Fruit fly (Drosophila melanogaster) whole organism, embryonic: ENCODE results near the gene CG6094.

Experiments used
- ATbp ChIP-seq: fragments of 200-800 bp; sonication (Bioruptor generic); optimal IDR thresholded peaks from 2 replicates; lab custom pipeline; 2017; ENCODE audit warnings: missing biosample characterization, mild to moderate bottlenecking, missing genetic modification characterization, missing genetic modification reagents
- Ada2b ChIP-seq: fragments of 200-800 bp; sonication (Bioruptor generic); IDR thresholded peaks from 2 replicates; pipeline ENCODE4 v1.3.6; 2022; ENCODE audit warnings: missing biosample characterization, missing genetic modification characterization
- BEAF-32 ChIP-seq: fragments of 200-800 bp; sonication (Bioruptor generic); optimal IDR thresholded peaks from 3 replicates; lab custom pipeline; 2017; ENCODE audit warnings: missing biosample characterization, missing genetic modification characterization, mild to moderate bottlenecking, moderate library complexity, missing genetic modification reagents
- Bgb ChIP-seq: fragments of 200-800 bp; sonication (Bioruptor generic); IDR thresholded peaks from 2 replicates; pipeline ENCODE4 v1.3.6; 2022; ENCODE audit warnings: missing biosample characterization, missing genetic modification characterization; ENCODE audit not compliant: partially characterized antibody
- C15 ChIP-seq: fragments of 200-800 bp; sonication (Bioruptor generic); IDR thresholded peaks from 3 replicates; pipeline ENCODE4 v1.3.6; 2022; ENCODE audit warnings: missing biosample characterization, missing genetic modification characterization
- CG11504 ChIP-seq: fragments of 200-800 bp; sonication (Bioruptor generic); optimal IDR thresholded peaks from 3 replicates; lab custom pipeline; 2019; ENCODE audit warnings: missing biosample characterization, mild to moderate bottlenecking, missing genetic modification characterization, moderate library complexity
- CG12155 ChIP-seq: fragments of 200-800 bp; sonication (Bioruptor generic); optimal IDR thresholded peaks from 3 replicates; lab custom pipeline; 2016; ENCODE audit warnings: missing biosample characterization, missing genetic modification characterization
- CG1529 ChIP-seq: fragments of 200-800 bp; sonication (Bioruptor generic); optimal IDR thresholded peaks from 3 replicates; lab custom pipeline; 2018; ENCODE audit warnings: missing biosample characterization, missing genetic modification characterization
- CG15514 ChIP-seq: fragments of 200-800 bp; sonication (Bioruptor generic); optimal IDR thresholded peaks from 3 replicates; lab custom pipeline; 2017; ENCODE audit warnings: missing biosample characterization, missing genetic modification characterization, mild to moderate bottlenecking, moderate library complexity, missing genetic modification reagents
- CG18011 ChIP-seq: fragments of 200-800 bp; sonication (Bioruptor generic); optimal IDR thresholded peaks from 2 replicates; lab custom pipeline; 2017; ENCODE audit warnings: missing biosample characterization, missing genetic modification characterization, mild to moderate bottlenecking, moderate library complexity, missing genotype
- CG31388 ChIP-seq: fragments of 200-800 bp; sonication (Bioruptor generic); optimal IDR thresholded peaks from 2 replicates; lab custom pipeline; 2016; ENCODE audit warnings: missing biosample characterization, missing genetic modification characterization
- CG3281 ChIP-seq: fragments of 200-800 bp; sonication (Bioruptor generic); optimal IDR thresholded peaks from 3 replicates; lab custom pipeline; 2017; ENCODE audit warnings: missing biosample characterization, mild to moderate bottlenecking, missing genetic modification characterization
- CG34376 ChIP-seq: fragments of 200-800 bp; sonication (Bioruptor generic); optimal IDR thresholded peaks from 2 replicates; lab custom pipeline; 2018; ENCODE audit warnings: missing biosample characterization, mild to moderate bottlenecking, missing genetic modification characterization
- CG4328 ChIP-seq: fragments of 200-800 bp; sonication (Bioruptor generic); optimal IDR thresholded peaks from 3 replicates; lab custom pipeline; 2017; ENCODE audit warnings: missing biosample characterization, missing genetic modification reagents, missing genetic modification characterization
- CG4404 ChIP-seq: fragments of 200-800 bp; sonication (Bioruptor generic); IDR thresholded peaks from 2 replicates; pipeline ENCODE4 v1.3.6; 2022; ENCODE audit warnings: missing biosample characterization, missing genetic modification characterization
- CG5245 ChIP-seq: fragments of 200-800 bp; sonication (Bioruptor generic); optimal IDR thresholded peaks from 3 replicates; lab custom pipeline; 2016; ENCODE audit warnings: missing biosample characterization, missing genetic modification characterization
- Camta ChIP-seq: fragments of 200-800 bp; sonication (Bioruptor generic); optimal IDR thresholded peaks from 2 replicates; lab custom pipeline; 2016; ENCODE audit warnings: missing biosample characterization, missing genetic modification characterization
- Chrac-16 ChIP-seq: fragments of 200-800 bp; sonication (Bioruptor generic); optimal IDR thresholded peaks from 3 replicates; lab custom pipeline; 2016; ENCODE audit warnings: missing biosample characterization, missing genetic modification characterization
- Ets97D ChIP-seq: fragments of 200-800 bp; sonication (Bioruptor generic); optimal IDR thresholded peaks from 3 replicates; lab custom pipeline; 2016; ENCODE audit warnings: missing biosample characterization, missing genetic modification characterization
- Fer2 ChIP-seq: fragments of 200-800 bp; sonication (Bioruptor generic); optimal IDR thresholded peaks from 2 replicates; lab custom pipeline; 2018; ENCODE audit warnings: missing biosample characterization, mild to moderate bottlenecking, missing genetic modification characterization, moderate library complexity
- H2.0 ChIP-seq: fragments of 200-800 bp; sonication (Bioruptor generic); IDR thresholded peaks from 2 replicates; pipeline ENCODE4 v1.3.6; 2022; ENCODE audit warnings: missing biosample characterization, missing genetic modification characterization
- Hr78 ChIP-seq, 2 experiments: fragments of 200-800 bp in 1 of 2; fragments of >200 bp in 1 of 2; sonication (Bioruptor generic) in 1 of 2; optimal IDR thresholded peaks; 2 replicates each; lab custom pipeline; 2017 to 2019; ENCODE audit warnings: missing biosample characterization in 2 of 2, missing genetic modification characterization in 2 of 2, mild to moderate bottlenecking in 1 of 2, moderate library complexity in 1 of 2
- MBD-R2 ChIP-seq: fragments of 200-800 bp; sonication (Bioruptor generic); IDR thresholded peaks from 2 replicates; pipeline ENCODE4 v1.3.6; 2022; ENCODE audit warnings: missing biosample characterization, missing genetic modification characterization
- Max ChIP-seq: fragments of 200-800 bp; sonication (Bioruptor generic); optimal IDR thresholded peaks from 2 replicates; lab custom pipeline; 2016; ENCODE audit warnings: missing biosample characterization, mild to moderate bottlenecking, missing genetic modification characterization
- Meics ChIP-seq: fragments of 200-800 bp; sonication (Bioruptor generic); optimal IDR thresholded peaks from 2 replicates; lab custom pipeline; 2017; ENCODE audit warnings: missing biosample characterization, mild to moderate bottlenecking, missing genetic modification characterization
- Opbp ChIP-seq: fragments of 200-800 bp; sonication (Bioruptor generic); IDR thresholded peaks from 3 replicates; pipeline ENCODE4 v1.3.6; 2022; ENCODE audit warnings: missing biosample characterization, missing genetic modification characterization; ENCODE audit not compliant: partially characterized antibody
- Sin3A ChIP-seq: fragments of >200 bp; optimal IDR thresholded peaks from 2 replicates; lab custom pipeline; 2018
- Six4 ChIP-seq: fragments of 200-800 bp; sonication (Bioruptor generic); optimal IDR thresholded peaks from 2 replicates; lab custom pipeline; 2016; ENCODE audit warnings: missing biosample characterization, missing genetic modification characterization
- Tbp ChIP-seq: fragments of >200 bp; optimal IDR thresholded peaks from 2 replicates; lab custom pipeline; 2018; ENCODE audit warnings: missing biosample characterization, missing genetic modification characterization
- Xbp1 ChIP-seq: fragments of 200-800 bp; sonication (Bioruptor generic); optimal IDR thresholded peaks from 3 replicates; lab custom pipeline; 2016; ENCODE audit warnings: missing biosample characterization, mild to moderate bottlenecking, missing genetic modification characterization
- Xrp1 ChIP-seq: fragments of 200-800 bp; sonication (Bioruptor generic); IDR thresholded peaks from 2 replicates; pipeline ENCODE4 v1.3.6; 2022; ENCODE audit warnings: missing biosample characterization, missing genetic modification characterization
- abd-A ChIP-seq: fragments of 200-800 bp; sonication (Bioruptor generic); optimal IDR thresholded peaks from 3 replicates; lab custom pipeline; 2019; ENCODE audit warnings: missing biosample characterization, mild to moderate bottlenecking, missing genetic modification characterization, moderate library complexity
- da ChIP-seq: fragments of 200-800 bp; sonication (Bioruptor generic); optimal IDR thresholded peaks from 2 replicates; lab custom pipeline; 2016; ENCODE audit warnings: missing biosample characterization, missing genetic modification characterization
- dysf ChIP-seq: fragments of 200-800 bp; sonication (Bioruptor generic); IDR thresholded peaks from 3 replicates; pipeline ENCODE4 v1.3.6; 2022; ENCODE audit warnings: missing biosample characterization, missing genetic modification characterization
- eyg ChIP-seq: fragments of 200-800 bp; sonication (Bioruptor generic); optimal IDR thresholded peaks from 3 replicates; lab custom pipeline; 2016; ENCODE audit warnings: missing biosample characterization, missing genetic modification characterization
- gem ChIP-seq: fragments of 200-800 bp; sonication (Bioruptor generic); optimal IDR thresholded peaks from 2 replicates; lab custom pipeline; 2019; ENCODE audit warnings: missing biosample characterization, mild to moderate bottlenecking, missing genetic modification characterization, moderate library complexity
- gsb ChIP-seq: fragments of 200-800 bp; sonication (Bioruptor generic); IDR thresholded peaks from 2 replicates; pipeline ENCODE4 v1.3.6; 2022; ENCODE audit warnings: missing biosample characterization, missing genetic modification characterization
- hb ChIP-seq: fragments of 200-800 bp; sonication (Bioruptor generic); IDR thresholded peaks from 3 replicates; pipeline ENCODE4 v1.3.6; 2022; ENCODE audit warnings: missing biosample characterization, missing genetic modification characterization; ENCODE audit not compliant: partially characterized antibody
- lmd ChIP-seq: fragments of 200-800 bp; sonication (Bioruptor generic); IDR thresholded peaks from 2 replicates; pipeline ENCODE4 v1.3.6; 2022; ENCODE audit warnings: missing biosample characterization, missing genetic modification characterization
- nau ChIP-seq: fragments of 200-800 bp; sonication (Bioruptor generic); optimal IDR thresholded peaks from 3 replicates; lab custom pipeline; 2017; ENCODE audit warnings: missing biosample characterization, mild to moderate bottlenecking, missing genetic modification characterization, missing genetic modification reagents
- odd ChIP-seq: fragments of 200-800 bp; sonication (Bioruptor generic); optimal IDR thresholded peaks from 2 replicates; lab custom pipeline; 2017; ENCODE audit warnings: missing biosample characterization, mild to moderate bottlenecking, missing genetic modification characterization
- pan ChIP-seq, 4 experiments: fragments of >200 bp in 3 of 4; fragments of 200-800 bp in 1 of 4; sonication (Bioruptor generic) in 1 of 4; optimal IDR thresholded peaks in 3 of 4; IDR thresholded peaks in 1 of 4; 2 replicates each; pipeline versions ENCODE4 v1.3.6 to Lab custom; 2017 to 2022; ENCODE audit warnings: missing biosample characterization in 2 of 4, missing genetic modification characterization in 2 of 4, mixed read lengths in 1 of 4
- pho ChIP-seq: fragments of 200-800 bp; sonication (Bioruptor generic); optimal IDR thresholded peaks from 2 replicates; lab custom pipeline; 2016; ENCODE audit warnings: missing biosample characterization, missing genetic modification characterization
- sima ChIP-seq: fragments of 200-800 bp; sonication (Bioruptor generic); optimal IDR thresholded peaks from 2 replicates; lab custom pipeline; 2016; ENCODE audit warnings: missing biosample characterization, missing genetic modification characterization
- slbo ChIP-seq: fragments of 200-800 bp; sonication (Bioruptor generic); IDR thresholded peaks from 2 replicates; pipeline ENCODE4 v1.3.6; 2022; ENCODE audit warnings: missing biosample characterization, missing genetic modification characterization
- sna ChIP-seq: fragments of 200-800 bp; sonication (Bioruptor generic); IDR thresholded peaks from 2 replicates; pipeline ENCODE4 v1.3.6; 2022; ENCODE audit warnings: missing biosample characterization, missing genetic modification characterization; ENCODE audit not compliant: partially characterized antibody
- ssp ChIP-seq: fragments of 200-800 bp; sonication (Bioruptor generic); IDR thresholded peaks from 2 replicates; pipeline ENCODE4 v1.3.6; 2022; ENCODE audit warnings: missing biosample characterization, missing genetic modification characterization
- z ChIP-seq: fragments of 200-800 bp; sonication (Bioruptor generic); IDR thresholded peaks from 3 replicates; pipeline ENCODE4 v1.3.6; 2022; ENCODE audit warnings: missing biosample characterization, missing genetic modification characterization
- zfh1 ChIP-seq: fragments of 200-800 bp; sonication (Bioruptor generic); IDR thresholded peaks from 3 replicates; pipeline ENCODE4 v1.3.6; 2022; ENCODE audit warnings: missing biosample characterization, missing genetic modification characterization

Gene CG6094

DNA sequence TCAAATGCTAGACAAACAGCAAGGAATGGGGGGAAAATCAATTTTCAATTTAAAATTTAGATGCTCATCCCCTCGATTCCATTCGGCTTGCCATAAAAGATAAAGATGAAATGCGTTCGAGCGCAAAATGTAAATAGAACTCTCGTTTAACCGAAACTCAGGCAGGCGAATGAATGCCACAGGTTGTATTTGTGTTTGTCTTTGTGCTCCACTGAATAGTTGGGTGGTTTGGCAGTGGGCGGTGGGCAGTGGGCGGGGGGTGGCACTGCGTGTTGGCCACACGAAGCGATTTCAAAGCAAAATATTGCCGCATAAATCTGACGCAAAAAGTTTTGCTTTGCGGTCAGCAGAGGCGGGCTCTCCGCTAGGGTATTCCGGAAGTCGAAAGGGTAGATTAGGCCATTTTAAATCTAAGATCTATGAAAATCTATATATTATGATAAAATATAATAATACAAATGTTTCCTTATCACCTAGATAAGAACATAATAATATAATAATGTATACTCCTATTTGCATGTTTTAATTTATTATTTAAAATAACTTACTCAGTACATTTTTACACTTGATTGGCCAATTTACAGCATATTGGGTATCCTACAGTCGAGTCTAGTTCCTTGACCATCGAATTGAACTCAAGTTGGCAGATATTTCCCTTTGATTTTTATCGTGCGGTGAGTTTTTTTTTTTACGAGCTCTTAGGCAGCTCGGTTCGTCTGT, 15.5 kb downstream of the CG6094 start (continued):
- TF ChIP-seq odd (GFP tag; lab: Kevin White, UChicago): peak; percentile 50
- TF ChIP-seq pan (optimal IDR thresholded peaks at IDR 0.05; lab: Kevin White, UChicago): peak in 1 of 2 experiments; percentile 4
- peak in 1 of 2 experiments; percentile 74 for TF ChIP-seq pan (GFP tag; optimal IDR thresholded peaks at IDR 0.05 in 1 of 2, IDR thresholded peaks at IDR 0.05 in 1 of 2)
- no peak; the same call in 2 of the 3 replicates for TF ChIP-seq z (GFP tag; lab: Robert Waterston, UW)
- no peak for TF ChIP-seq pho
- no peak for TF ChIP-seq zfh1 (GFP tag; lab: Robert Waterston, UW)
- TF ChIP-seq da (GFP tag; lab: Kevin White, UChicago): no peak
- TF ChIP-seq Camta (GFP tag; lab: Kevin White, UChicago): no peak
- TF ChIP-seq CG12155 (GFP tag; lab: Kevin White, UChicago): peak; percentile 0
- TF ChIP-seq ssp (GFP tag; lab: Robert Waterston, UW): peak; percentile 61
- no peak for TF ChIP-seq Opbp (GFP tag; lab: Robert Waterston, UW)
- no peak for TF ChIP-seq hb
- TF ChIP-seq gsb: peak; percentile 48
- TF ChIP-seq Chrac-16 (GFP tag; lab: Kevin White, UChicago): peak; percentile 42
- TF ChIP-seq H2.0 (GFP tag; lab: Robert Waterston, UW): no peak; the same call in 1 of the 2 replicates
- TF ChIP-seq ATbp: peak; percentile 51
- TF ChIP-seq Six4 (GFP tag; lab: Kevin White, UChicago): no peak
- no peak for TF ChIP-seq sna
- TF ChIP-seq Sin3A (lab: Kevin White, UChicago): no peak
- TF ChIP-seq eyg (GFP tag; lab: Kevin White, UChicago): no peak
- TF ChIP-seq Max (GFP tag; lab: Kevin White, UChicago): no peak
- TF ChIP-seq Hr78 (GFP tag; optimal IDR thresholded peaks at IDR 0.05; lab: Kevin White, UChicago): peak in 1 of 2 experiments; percentile 23
- TF ChIP-seq lmd: peak; percentile 83
- peak; percentile 83 for TF ChIP-seq CG11504
- no peak for TF ChIP-seq MBD-R2 (GFP tag; lab: Robert Waterston, UW)
- no peak for TF ChIP-seq CG34376
- no peak for TF ChIP-seq BEAF-32 (GFP tag; lab: Kevin White, UChicago)
- TF ChIP-seq Ada2b: peak; percentile 46
- peak; percentile 62 for TF ChIP-seq abd-A (tag; lab: Kevin White, UChicago)
- no peak for TF ChIP-seq Fer2 (tag; lab: Kevin White, UChicago)
- TF ChIP-seq CG18011 (GFP tag; lab: Kevin White, UChicago): peak; percentile 10
- TF ChIP-seq Meics: peak; percentile 78
- TF ChIP-seq gem (tag; lab: Kevin White, UChicago): peak; percentile 81
- peak; percentile 66 for TF ChIP-seq nau (GFP tag; lab: Kevin White, UChicago)
- no peak for TF ChIP-seq Tbp (GFP tag; lab: Kevin White, UChicago)
- TF ChIP-seq C15 (GFP tag; lab: Robert Waterston, UW): no peak
- TF ChIP-seq dysf: peak; percentile 90
- peak; percentile 67 for TF ChIP-seq CG3281 (GFP tag; lab: Kevin White, UChicago)
- TF ChIP-seq CG5245 (GFP tag; lab: Kevin White, UChicago): peak; percentile 31
- TF ChIP-seq Xrp1 (GFP tag; lab: Robert Waterston, UW): peak; percentile 62
- no peak for TF ChIP-seq sima (GFP tag; lab: Kevin White, UChicago)
- TF ChIP-seq CG31388 (GFP tag; lab: Kevin White, UChicago): peak; percentile 18
- TF ChIP-seq Xbp1 (GFP tag; lab: Kevin White, UChicago): peak; percentile 65
- TF ChIP-seq CG4328 (GFP tag; lab: Kevin White, UChicago): no peak
- peak; percentile 65 for TF ChIP-seq CG4404 (GFP tag; lab: Robert Waterston, UW)
- peak; percentile 33 for TF ChIP-seq CG15514
- TF ChIP-seq slbo: peak; percentile 79
- no peak for TF ChIP-seq Bgb (GFP tag; lab: Robert Waterston, UW)
- peak; percentile 13 for TF ChIP-seq CG1529 (GFP tag; lab: Kevin White, UChicago)
- TF ChIP-seq Ets97D (GFP tag; lab: Kevin White, UChicago): no peak
